Worm (Caenorhabditis elegans): ENCODE data around the gene rgs-7.

ce11 chrX:3581813-3582212 is 39.5 kb downstream of the rgs-7 start:
- no peak for TF ChIP-seq hnd-1 (tag; optimal IDR thresholded peaks at IDR 0.05)
- TF ChIP-seq pes-1 (GFP tag; IDR thresholded peaks at IDR 0.05): no peak
- TF ChIP-seq sea-1 (GFP tag; conservative IDR thresholded peaks at IDR 0.05): no peak
- no peak for TF ChIP-seq F13C5.2 (tag; optimal IDR thresholded peaks at IDR 0.05)
- TF ChIP-seq flt-1 (GFP tag; IDR thresholded peaks at IDR 0.05): no peak
- TF ChIP-seq tra-4 (tag; optimal IDR thresholded peaks at IDR 0.05): no peak
- no peak for TF ChIP-seq B0310.2 (tag; optimal IDR thresholded peaks at IDR 0.05)
- no peak for TF ChIP-seq ama-1 (optimal IDR thresholded peaks at IDR 0.05)
- no peak for TF ChIP-seq tbx-37 (GFP tag; conservative IDR thresholded peaks at IDR 0.05)
- TF ChIP-seq ets-7 (tag; optimal IDR thresholded peaks at IDR 0.05): no peak
- no peak for TF ChIP-seq hmbx-1 (tag; optimal IDR thresholded peaks at IDR 0.05)
- TF ChIP-seq ceh-13 (GFP tag; optimal IDR thresholded peaks at IDR 0.05): no peak
- no peak for TF ChIP-seq tbx-11 (GFP tag; IDR thresholded peaks at IDR 0.05)
- no peak for TF ChIP-seq scrt-1 (GFP tag; IDR thresholded peaks at IDR 0.05)

Measured in whole organism, early embryonic.